Worm (Caenorhabditis elegans): Measurements from ENCODE around the gene ZC204.17.

ZC204.17 gene

ce11 chrII:1679081-1679480 is 33.0 kb upstream of the ZC204.17 start, which contains the start of gene irld-36:
Gene irld-36 (plus strand): TSS chrII:1679381.
- TF ChIP-seq mxl-1 (tag; optimal IDR thresholded peaks at IDR 0.05): no peak
- TF ChIP-seq K11D2.4 (GFP tag; IDR thresholded peaks at IDR 0.05): no peak
- TF ChIP-seq ztf-28 (GFP tag; IDR thresholded peaks at IDR 0.05): no peak
- TF ChIP-seq atf-7 (tag; optimal IDR thresholded peaks at IDR 0.05): no peak
- TF ChIP-seq ama-1 (optimal IDR thresholded peaks at IDR 0.05): no peak
- TF ChIP-seq ama-1 (GFP tag; optimal IDR thresholded peaks at IDR 0.05): no peak

ce11 chrII:1676088-1676487 is 30.0 kb upstream of the ZC204.17 start, which contains the start of gene fbxb-17:
Gene fbxb-17 (plus strand): TSS chrII:1676388.
- TF ChIP-seq cebp-2 (GFP tag; IDR thresholded peaks at IDR 0.05): no peak
- no peak for TF ChIP-seq nfya-1 (tag; optimal IDR thresholded peaks at IDR 0.05; ENCODE audit: borderline replicate concordance, insufficient read depth)
- no peak for TF ChIP-seq F23B12.7 (tag; optimal IDR thresholded peaks at IDR 0.05; ENCODE audit: insufficient read depth)
- TF ChIP-seq madf-3 (GFP tag; IDR thresholded peaks at IDR 0.05): no peak
- no peak for TF ChIP-seq pha-4 (tag; optimal IDR thresholded peaks at IDR 0.05)
- TF ChIP-seq fkh-3 (tag; optimal IDR thresholded peaks at IDR 0.05): no peak
- no peak for TF ChIP-seq ztf-18 (tag; optimal IDR thresholded peaks at IDR 0.05)
- TF ChIP-seq gei-17 (GFP tag; optimal IDR thresholded peaks at IDR 0.05): no peak
- TF ChIP-seq rcor-1 (GFP tag; IDR thresholded peaks at IDR 0.05): no peak
- no peak for TF ChIP-seq egrh-3 (GFP tag; IDR thresholded peaks at IDR 0.05)
- no peak for TF ChIP-seq lsy-27 (tag; optimal IDR thresholded peaks at IDR 0.05; ENCODE audit: borderline replicate concordance, insufficient read depth)
- TF ChIP-seq ZK185.1 (tag; optimal IDR thresholded peaks at IDR 0.05; ENCODE audit: poor library complexity, severe bottlenecking): no peak
- no peak for TF ChIP-seq F57C9.4 (tag; optimal IDR thresholded peaks at IDR 0.05)
- no peak for TF ChIP-seq B0261.1 (tag; optimal IDR thresholded peaks at IDR 0.05)
- no peak for TF ChIP-seq F10E7.11 (tag; optimal IDR thresholded peaks at IDR 0.05)
- no peak for TF ChIP-seq nhr-27 (tag; optimal IDR thresholded peaks at IDR 0.05)

- TF ChIP-seq cebp-2 (GFP tag; IDR thresholded peaks at IDR 0.05): no peak
- no peak for TF ChIP-seq ztf-28 (GFP tag; IDR thresholded peaks at IDR 0.05)
- no peak for TF ChIP-seq lin-40 (tag; optimal IDR thresholded peaks at IDR 0.05)
- peak; percentile 29; the same call in 1 of the 2 replicates for TF ChIP-seq zfh-2 (GFP tag; conservative IDR thresholded peaks at IDR 0.05)
Observed at ce11 chrII:1672673-1673072, 26.6 kb upstream of the ZC204.17 start.

ce11 chrII:1670985-1671384 is 24.9 kb upstream of the ZC204.17 start:
- TF ChIP-seq zfh-2 (GFP tag; conservative IDR thresholded peaks at IDR 0.05) (0 out of 2 replicates have a peak, but pooled peaks have one; percentile 33), C17E4.6 (GFP tag; IDR thresholded peaks at IDR 0.05) (no peak), ztf-22 (GFP tag; optimal IDR thresholded peaks at IDR 0.05) (no peak), lir-1 (GFP tag; conservative IDR thresholded peaks at IDR 0.05) (no peak)

- TF ChIP-seq nhr-80 (tag; optimal IDR thresholded peaks at IDR 0.05) (peak; percentile 47), hlh-12 (tag; optimal IDR thresholded peaks at IDR 0.05) (no peak), nhr-27 (tag; optimal IDR thresholded peaks at IDR 0.05) (no peak), snpc-4 (GFP tag; optimal IDR thresholded peaks at IDR 0.05) (no peak), snpc-4 (tag; optimal IDR thresholded peaks at IDR 0.05) (no peak), T26A5.8 (tag; optimal IDR thresholded peaks at IDR 0.05) (no peak), zfh-2 (GFP tag; conservative IDR thresholded peaks at IDR 0.05) (no peak), egrh-3 (GFP tag; IDR thresholded peaks at IDR 0.05) (no peak), Y56A3A.18 (GFP tag; IDR thresholded peaks at IDR 0.05) (no peak), F39B2.1 (GFP tag; IDR thresholded peaks at IDR 0.05) (no peak), dox-1 (GFP tag; IDR thresholded peaks at IDR 0.05) (0 out of 2 replicates have a peak, but pooled peaks have one; percentile 17)
Observed at ce11 chrII:1670260-1670879, 24.3 kb upstream of the ZC204.17 start, which contains the start of gene nhx-6. Gene nhx-6 (plus strand): TSS chrII:1670829.

Measured in whole organism, young adult.